Worm (Caenorhabditis elegans): Measurements from ENCODE around the gene K09C4.4.

Gene K09C4.4

ce11 chrX:3297812-3298211 lies 8.5 kb downstream of the K09C4.4 start:
- no peak for TF ChIP-seq tbx-8 (GFP tag; optimal IDR thresholded peaks at IDR 0.05)
- no peak for TF ChIP-seq ceh-83 (GFP tag; optimal IDR thresholded peaks at IDR 0.05)
- TF ChIP-seq unc-39 (tag; optimal IDR thresholded peaks at IDR 0.05) = no peak
- no peak for TF ChIP-seq elt-3 (tag; optimal IDR thresholded peaks at IDR 0.05)
- no peak for TF ChIP-seq flh-1 (GFP tag; optimal IDR thresholded peaks at IDR 0.05)
- no peak for TF ChIP-seq ces-1 (GFP tag; optimal IDR thresholded peaks at IDR 0.05)
- no peak for TF ChIP-seq lin-13 (tag; optimal IDR thresholded peaks at IDR 0.05)
- no peak for TF ChIP-seq pha-4 (tag; optimal IDR thresholded peaks at IDR 0.05)
- no peak for TF ChIP-seq lsy-2 (tag; optimal IDR thresholded peaks at IDR 0.05)

ce11 chrX:3298582-3298981 lies 9.3 kb downstream of the K09C4.4 start, which contains the start of gene K09C4.1:
K09C4.1 (plus strand) TSS chrX:3298882.
- TF ChIP-seq unc-39 (tag; optimal IDR thresholded peaks at IDR 0.05) = no peak
- TF ChIP-seq sem-2 (GFP tag; optimal IDR thresholded peaks at IDR 0.05) = no peak
- TF ChIP-seq sptf-1 (tag; optimal IDR thresholded peaks at IDR 0.05) = no peak
- no peak for TF ChIP-seq lsy-2 (tag; optimal IDR thresholded peaks at IDR 0.05)
- no peak for TF ChIP-seq elt-3 (tag; optimal IDR thresholded peaks at IDR 0.05)
- TF ChIP-seq blmp-1 (tag; optimal IDR thresholded peaks at IDR 0.05) = no peak
- no peak for TF ChIP-seq mls-2 (tag; optimal IDR thresholded peaks at IDR 0.05)
- TF ChIP-seq nhr-237 (tag; optimal IDR thresholded peaks at IDR 0.05) = no peak
- no peak for TF ChIP-seq ces-1 (GFP tag; optimal IDR thresholded peaks at IDR 0.05)
- TF ChIP-seq M03D4.4 (tag; optimal IDR thresholded peaks at IDR 0.05) = no peak
- TF ChIP-seq mep-1 (tag; optimal IDR thresholded peaks at IDR 0.05) = no peak

- TF ChIP-seq unc-62 (GFP tag; optimal IDR thresholded peaks at IDR 0.05) (no peak), ceh-43 (GFP tag; optimal IDR thresholded peaks at IDR 0.05) (no peak), ces-1 (GFP tag; optimal IDR thresholded peaks at IDR 0.05) (no peak), lin-13 (tag; optimal IDR thresholded peaks at IDR 0.05) (no peak)
Observed at ce11 chrX:3300582-3300981, 11.3 kb downstream of the K09C4.4 start.

- no peak for TF ChIP-seq nhr-12 (tag; optimal IDR thresholded peaks at IDR 0.05)
- no peak for TF ChIP-seq nhr-28 (tag; optimal IDR thresholded peaks at IDR 0.05)
- TF ChIP-seq nhr-76 (tag; optimal IDR thresholded peaks at IDR 0.05) = no peak
- no peak for TF ChIP-seq drap-1 (GFP tag; optimal IDR thresholded peaks at IDR 0.05)
Observed at ce11 chrX:3301770-3302169, 12.5 kb downstream of the K09C4.4 start, which contains the start of gene F11D5.5. F11D5.5 (plus strand) TSS chrX:3302070.

- TF ChIP-seq nhr-28 (tag; optimal IDR thresholded peaks at IDR 0.05) (no peak), ztf-11 (tag; optimal IDR thresholded peaks at IDR 0.05) (no peak), ces-1 (GFP tag; optimal IDR thresholded peaks at IDR 0.05) (no peak), pha-4 (tag; optimal IDR thresholded peaks at IDR 0.05) (no peak), unc-120 (tag; optimal IDR thresholded peaks at IDR 0.05; ENCODE audit: poor library complexity, severe bottlenecking) (no peak), mls-2 (tag; optimal IDR thresholded peaks at IDR 0.05) (no peak), lin-32 (GFP tag; optimal IDR thresholded peaks at IDR 0.05) (no peak), mab-5 (tag; optimal IDR thresholded peaks at IDR 0.05) (no peak), hlh-1 (tag; optimal IDR thresholded peaks at IDR 0.05) (no peak), nhr-237 (tag; optimal IDR thresholded peaks at IDR 0.05) (no peak), elt-3 (tag; optimal IDR thresholded peaks at IDR 0.05) (no peak), nhr-2 (tag; optimal IDR thresholded peaks at IDR 0.05) (no peak), ceh-43 (GFP tag; optimal IDR thresholded peaks at IDR 0.05) (no peak), lin-13 (tag; optimal IDR thresholded peaks at IDR 0.05) (no peak), zip-8 (tag; optimal IDR thresholded peaks at IDR 0.05) (no peak), ceh-83 (GFP tag; optimal IDR thresholded peaks at IDR 0.05) (no peak), unc-62 (GFP tag; optimal IDR thresholded peaks at IDR 0.05) (no peak), lsy-2 (tag; optimal IDR thresholded peaks at IDR 0.05) (no peak)
Observed at ce11 chrX:3304068-3304467, 14.8 kb downstream of the K09C4.4 start, which contains the start of gene F11D5.7. F11D5.7 (plus strand) TSS chrX:3304368.

ce11 chrX:3306594-3307296 lies 17.5 kb downstream of the K09C4.4 start:
- peak; percentile 53 for TF ChIP-seq pha-4 (tag; optimal IDR thresholded peaks at IDR 0.05)
- TF ChIP-seq tbx-8 (GFP tag; optimal IDR thresholded peaks at IDR 0.05) = no peak

All from whole organism, mixed stage, embryonic.